Worm (Caenorhabditis elegans): ENCODE results near the gene tnt-4.

DNA sequence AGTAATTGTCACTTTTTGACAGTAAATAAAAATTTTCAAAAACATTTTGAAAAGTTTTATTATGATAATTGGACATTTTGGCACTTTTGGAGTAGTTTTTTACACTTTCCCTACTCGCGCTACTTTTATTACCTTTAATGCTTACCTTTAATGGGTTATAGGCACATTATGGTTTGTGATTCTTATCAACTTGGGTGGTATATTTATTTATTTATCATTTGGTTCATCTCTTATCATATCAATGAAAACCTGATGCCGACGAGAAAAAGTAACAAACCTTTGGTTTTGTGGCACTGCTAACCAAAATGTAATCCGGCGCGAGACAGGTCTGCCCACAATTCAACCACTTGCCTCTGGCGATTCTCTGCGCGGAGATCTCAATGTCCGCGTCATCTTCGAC is 5.6 kb upstream of the tnt-4 start:
- TF ChIP-seq mdl-1 (tag; optimal IDR thresholded peaks at IDR 0.05) (no peak), skn-1 (tag; optimal IDR thresholded peaks at IDR 0.05) (no peak), fkh-10 (GFP tag; optimal IDR thresholded peaks at IDR 0.05) (no peak), nhr-237 (tag; optimal IDR thresholded peaks at IDR 0.05) (no peak), lin-15B (tag; optimal IDR thresholded peaks at IDR 0.05) (no peak)

Data from whole organism, L3 larva.